Fruit fly (Drosophila melanogaster): ENCODE data around the gene MYPT-75D.

The MYPT-75D gene

dm6 chr3L:18640584-18641527, 15.1 kb downstream of the MYPT-75D start:
- TF ChIP-seq dsf (GFP tag; optimal IDR thresholded peaks at IDR 0.05; ENCODE audit: borderline replicate concordance): peak; percentile 56
- no peak for TF ChIP-seq Abd-B (GFP tag; optimal IDR thresholded peaks at IDR 0.05)
- TF ChIP-seq usp (GFP tag; optimal IDR thresholded peaks at IDR 0.05): no peak
- peak; percentile 13 to 87 for TF ChIP-seq foxo (GFP tag; optimal IDR thresholded peaks at IDR 0.05)
- peak; percentile 88 for TF ChIP-seq HLH106 (tag; optimal IDR thresholded peaks at IDR 0.05)
- TF ChIP-seq ey (GFP tag; optimal IDR thresholded peaks at IDR 0.05): peak; percentile 95
- peak; percentile 95 for TF ChIP-seq h (GFP tag; optimal IDR thresholded peaks at IDR 0.05)
- no peak for TF ChIP-seq pan (optimal IDR thresholded peaks at IDR 0.05)
- peak; percentile 33 for TF ChIP-seq Mio (GFP tag; optimal IDR thresholded peaks at IDR 0.05)
- peak; percentile 74 for TF ChIP-seq woc (GFP tag; optimal IDR thresholded peaks at IDR 0.05)
- TF ChIP-seq CG32264 (GFP tag; optimal IDR thresholded peaks at IDR 0.05): peak; percentile 67
- peak; percentile 62 for TF ChIP-seq Jra (GFP tag; optimal IDR thresholded peaks at IDR 0.05)
- peak; percentile 86 for TF ChIP-seq psq (GFP tag; optimal IDR thresholded peaks at IDR 0.05)
- no peak for TF ChIP-seq lola (GFP tag; optimal IDR thresholded peaks at IDR 0.05)
- peak; percentile 67 for TF ChIP-seq sage (GFP tag; optimal IDR thresholded peaks at IDR 0.05)
- peak; percentile 90 for TF ChIP-seq OdsH (GFP tag; optimal IDR thresholded peaks at IDR 0.05)
- no peak for TF ChIP-seq Myc (optimal IDR thresholded peaks at IDR 0.05)
- TF ChIP-seq Sp1 (GFP tag; optimal IDR thresholded peaks at IDR 0.05): peak; percentile 91
- TF ChIP-seq GATAd (GFP tag; optimal IDR thresholded peaks at IDR 0.05): peak; percentile 69
- peak; percentile 44 for TF ChIP-seq Rel (GFP tag; optimal IDR thresholded peaks at IDR 0.05)
- TF ChIP-seq Rel (tag; optimal IDR thresholded peaks at IDR 0.05): peak; percentile 49
- peak; percentile 94 for TF ChIP-seq rgr (GFP tag; optimal IDR thresholded peaks at IDR 0.05)
- peak; percentile 76 for TF ChIP-seq br (GFP tag; optimal IDR thresholded peaks at IDR 0.05)
- TF ChIP-seq Hnf4 (GFP tag; optimal IDR thresholded peaks at IDR 0.05): peak; percentile 87
- peak; percentile 95 for TF ChIP-seq sv (GFP tag; optimal IDR thresholded peaks at IDR 0.05)
- peak; percentile 86 for TF ChIP-seq tai (GFP tag; optimal IDR thresholded peaks at IDR 0.05)
- peak; percentile 87 for TF ChIP-seq fru (GFP tag; optimal IDR thresholded peaks at IDR 0.05)
- no peak for TF ChIP-seq jim (GFP tag; optimal IDR thresholded peaks at IDR 0.05)
- TF ChIP-seq Hr83 (GFP tag; optimal IDR thresholded peaks at IDR 0.05; ENCODE audit: poor library complexity, severe bottlenecking): peak; percentile 70
- TF ChIP-seq Hr78 (GFP tag; optimal IDR thresholded peaks at IDR 0.05): no peak
- peak; percentile 79 for TF ChIP-seq CG9705 (GFP tag; optimal IDR thresholded peaks at IDR 0.05)
- peak; percentile 99 for TF ChIP-seq Dif (GFP tag; optimal IDR thresholded peaks at IDR 0.05; ENCODE audit: partially characterized antibody)
- peak; percentile 97 for TF ChIP-seq Vsx2 (GFP tag; optimal IDR thresholded peaks at IDR 0.05; ENCODE audit: partially characterized antibody)
- TF ChIP-seq dmrt93B (GFP tag; optimal IDR thresholded peaks at IDR 0.05): peak; percentile 77
- TF ChIP-seq dl (GFP tag; optimal IDR thresholded peaks at IDR 0.05; ENCODE audit: insufficient read depth in 1 of 2, partially characterized antibody in 2 of 2): peak; percentile 98 to 99
- peak; percentile 46 for TF ChIP-seq CrebA (GFP tag; optimal IDR thresholded peaks at IDR 0.05; ENCODE audit: borderline replicate concordance)
- peak; percentile 92 for TF ChIP-seq Dfd (GFP tag; optimal IDR thresholded peaks at IDR 0.05)
- TF ChIP-seq brk (GFP tag; optimal IDR thresholded peaks at IDR 0.05): peak; percentile 74
- no peak for TF ChIP-seq N (GFP tag; optimal IDR thresholded peaks at IDR 0.05)

dm6 chr3L:18643222-18643621, 17.5 kb downstream of the MYPT-75D start:
- TF ChIP-seq Rel (GFP tag; optimal IDR thresholded peaks at IDR 0.05) (no peak), Rel (tag; optimal IDR thresholded peaks at IDR 0.05) (no peak), CG32264 (GFP tag; optimal IDR thresholded peaks at IDR 0.05) (no peak), jim (GFP tag; optimal IDR thresholded peaks at IDR 0.05) (no peak), Myc (optimal IDR thresholded peaks at IDR 0.05) (no peak), sage (GFP tag; optimal IDR thresholded peaks at IDR 0.05) (no peak), brk (GFP tag; optimal IDR thresholded peaks at IDR 0.05) (no peak), pan (optimal IDR thresholded peaks at IDR 0.05) (no peak), foxo (GFP tag; optimal IDR thresholded peaks at IDR 0.05) (no peak), OdsH (GFP tag; optimal IDR thresholded peaks at IDR 0.05) (no peak), dmrt93B (GFP tag; optimal IDR thresholded peaks at IDR 0.05) (no peak), Hr78 (GFP tag; optimal IDR thresholded peaks at IDR 0.05) (no peak), GATAd (GFP tag; optimal IDR thresholded peaks at IDR 0.05) (no peak)
